Fruit fly (Drosophila melanogaster) whole organism, embryonic: ENCODE measurements around the gene CG14135.

ENCODE experiments used
- ATbp ChIP-seq: fragments of 200-800 bp; sonication (Bioruptor generic); optimal IDR thresholded peaks from 2 replicates; lab custom pipeline; 2017; ENCODE audit warnings: missing biosample characterization, mild to moderate bottlenecking, missing genetic modification characterization, missing genetic modification reagents
- Antp ChIP-seq: fragments of 200-800 bp; sonication (Bioruptor generic); optimal IDR thresholded peaks from 3 replicates; lab custom pipeline; 2016; ENCODE audit warnings: missing biosample characterization, missing genetic modification characterization
- Atf6 ChIP-seq: fragments of 200-800 bp; sonication (Bioruptor generic); IDR thresholded peaks from 2 replicates; pipeline ENCODE4 v1.3.6; 2022; ENCODE audit warnings: missing biosample characterization, missing genetic modification characterization
- CG11085 ChIP-seq: fragments of 200-800 bp; sonication (Bioruptor generic); IDR thresholded peaks from 2 replicates; pipeline ENCODE4 v1.3.6; 2022; ENCODE audit warnings: missing biosample characterization, missing genetic modification characterization
- CG11504 ChIP-seq: fragments of 200-800 bp; sonication (Bioruptor generic); optimal IDR thresholded peaks from 3 replicates; lab custom pipeline; 2019; ENCODE audit warnings: missing biosample characterization, mild to moderate bottlenecking, missing genetic modification characterization, moderate library complexity
- CG11696 ChIP-seq: fragments of 200-800 bp; sonication (Bioruptor generic); IDR thresholded peaks from 2 replicates; pipeline ENCODE4 v1.3.6; 2022; ENCODE audit warnings: missing biosample characterization, missing genetic modification characterization
- CG12236 ChIP-seq: fragments of 200-800 bp; sonication (Bioruptor generic); optimal IDR thresholded peaks from 2 replicates; lab custom pipeline; 2016; ENCODE audit warnings: missing biosample characterization, missing genetic modification characterization
- CG12391 ChIP-seq: fragments of 200-800 bp; sonication (Bioruptor generic); optimal IDR thresholded peaks from 3 replicates; lab custom pipeline; 2018; ENCODE audit warnings: missing biosample characterization, mild to moderate bottlenecking, missing genetic modification characterization, moderate library complexity
- CG12659 ChIP-seq: fragments of 200-800 bp; sonication (Bioruptor generic); optimal IDR thresholded peaks from 3 replicates; lab custom pipeline; 2017; ENCODE audit warnings: mild to moderate bottlenecking, missing biosample characterization, missing genetic modification reagents, missing genetic modification characterization
- CG16813 ChIP-seq: fragments of 200-800 bp; sonication (Bioruptor generic); IDR thresholded peaks from 3 replicates; pipeline ENCODE4 v1.3.6; 2022; ENCODE audit warnings: missing biosample characterization, missing genetic modification characterization; ENCODE audit not compliant: partially characterized antibody
- CG17359 ChIP-seq: fragments of 200-800 bp; sonication (Bioruptor generic); optimal IDR thresholded peaks from 3 replicates; lab custom pipeline; 2018; ENCODE audit warnings: missing biosample characterization, mild to moderate bottlenecking, missing genetic modification characterization, moderate library complexity
- CG30403 ChIP-seq: fragments of 200-800 bp; sonication (Bioruptor generic); optimal IDR thresholded peaks from 3 replicates; lab custom pipeline; 2016; ENCODE audit warnings: missing biosample characterization, missing genetic modification characterization
- CG32767 ChIP-seq: fragments of 200-800 bp; sonication (Bioruptor generic); IDR thresholded peaks from 2 replicates; pipeline ENCODE4 v1.3.6; 2022; ENCODE audit warnings: missing biosample characterization, missing genetic modification characterization
- CG33557 ChIP-seq: fragments of 200-800 bp; sonication (Bioruptor generic); optimal IDR thresholded peaks from 2 replicates; lab custom pipeline; 2019; ENCODE audit warnings: missing biosample characterization, mild to moderate bottlenecking, missing genetic modification characterization, moderate library complexity
- CG3726 ChIP-seq: fragments of 200-800 bp; sonication (Bioruptor generic); IDR thresholded peaks from 3 replicates; pipeline ENCODE4, ENCODE4 v1.3.6; 2022; ENCODE audit warnings: missing biosample characterization, missing genetic modification characterization
- CG5180 ChIP-seq: fragments of 200-800 bp; sonication (Bioruptor generic); optimal IDR thresholded peaks from 3 replicates; lab custom pipeline; 2017; ENCODE audit warnings: missing biosample characterization, missing genetic modification characterization, mild to moderate bottlenecking, moderate library complexity, missing genetic modification reagents
- CG6175 ChIP-seq: fragments of 200-800 bp; sonication (Bioruptor generic); IDR thresholded peaks from 3 replicates; pipeline ENCODE4 v1.3.6; 2022; ENCODE audit warnings: missing biosample characterization, missing genetic modification characterization
- CG6683 ChIP-seq: fragments of 200-800 bp; sonication (Bioruptor generic); optimal IDR thresholded peaks from 2 replicates; lab custom pipeline; 2017; ENCODE audit warnings: missing biosample characterization, mild to moderate bottlenecking, missing genetic modification characterization, missing genetic modification reagents
- CG7839 ChIP-seq: fragments of 200-800 bp; sonication (Bioruptor generic); optimal IDR thresholded peaks from 3 replicates; lab custom pipeline; 2018; ENCODE audit warnings: missing biosample characterization, mild to moderate bottlenecking, missing genetic modification characterization, moderate library complexity
- CG8089 ChIP-seq: fragments of 200-800 bp; sonication (Bioruptor generic); optimal IDR thresholded peaks from 3 replicates; lab custom pipeline; 2016; ENCODE audit warnings: missing biosample characterization, missing genetic modification characterization
- CG8290 ChIP-seq, 3 experiments: fragments of 200-800 bp; sonication (Bioruptor generic); optimal IDR thresholded peaks; 2 replicates each; lab custom pipeline; 2016 to 2019; ENCODE audit warnings: missing biosample characterization in 3 of 3, missing genetic modification characterization in 3 of 3, mild to moderate bottlenecking in 2 of 3, moderate library complexity in 1 of 3
- CG9215 ChIP-seq: fragments of 200-800 bp; sonication (Bioruptor generic); IDR thresholded peaks from 2 replicates; pipeline ENCODE4 v1.3.6; 2022; ENCODE audit warnings: missing biosample characterization, missing genetic modification characterization
- CHES-1-like ChIP-seq: fragments of 200-800 bp; sonication (Bioruptor generic); optimal IDR thresholded peaks from 2 replicates; lab custom pipeline; 2016; ENCODE audit warnings: missing biosample characterization, missing genetic modification characterization
- Chrac-16 ChIP-seq: fragments of 200-800 bp; sonication (Bioruptor generic); optimal IDR thresholded peaks from 3 replicates; lab custom pipeline; 2016; ENCODE audit warnings: missing biosample characterization, missing genetic modification characterization
- Deaf1 ChIP-seq: fragments of 200-800 bp; optimal IDR thresholded peaks from 3 replicates; lab custom pipeline; 2019; ENCODE audit warnings: missing biosample characterization, mild to moderate bottlenecking, missing genetic modification characterization, moderate library complexity
- GATAe ChIP-seq: fragments of 200-800 bp; sonication (Bioruptor generic); conservative IDR thresholded peaks from 2 replicates; pipeline ENCODE4 v1.3.6; 2022; ENCODE audit warnings: missing biosample characterization, missing genetic modification characterization
- HHEX ChIP-seq: fragments of 200-800 bp; sonication (Bioruptor generic); optimal IDR thresholded peaks from 3 replicates; lab custom pipeline; 2017; ENCODE audit warnings: missing biosample characterization, mild to moderate bottlenecking, missing genetic modification characterization, missing genetic modification reagents
- Hey ChIP-seq: fragments of 200-800 bp; sonication (Bioruptor generic); optimal IDR thresholded peaks from 3 replicates; lab custom pipeline; 2018; ENCODE audit warnings: missing biosample characterization, mild to moderate bottlenecking, missing genetic modification characterization
- HmgD ChIP-seq: fragments of 200-800 bp; sonication (Bioruptor generic); optimal IDR thresholded peaks from 3 replicates; lab custom pipeline; 2016; ENCODE audit warnings: missing biosample characterization, missing genetic modification characterization
- HmgZ ChIP-seq: fragments of 200-800 bp; sonication (Bioruptor generic); optimal IDR thresholded peaks from 2 replicates; lab custom pipeline; 2018; ENCODE audit warnings: missing biosample characterization, mild to moderate bottlenecking, missing genetic modification characterization
- Hsf ChIP-seq: fragments of 200-800 bp; sonication (Bioruptor generic); optimal IDR thresholded peaks from 3 replicates; lab custom pipeline; 2016; ENCODE audit warnings: missing biosample characterization, missing genetic modification characterization
- Mes4 ChIP-seq: fragments of 200-800 bp; sonication (Bioruptor generic); optimal IDR thresholded peaks from 2 replicates; lab custom pipeline; 2016; ENCODE audit warnings: missing biosample characterization, missing genetic modification characterization
- Myb ChIP-seq: fragments of 200-800 bp; sonication (Bioruptor generic); optimal IDR thresholded peaks from 2 replicates; lab custom pipeline; 2016; ENCODE audit warnings: missing biosample characterization, missing genetic modification characterization
- Optix ChIP-seq: fragments of 200-800 bp; sonication (Bioruptor generic); IDR thresholded peaks from 3 replicates; pipeline ENCODE4 v1.3.6; 2022; ENCODE audit warnings: missing biosample characterization, missing genetic modification characterization
- Rfx ChIP-seq: fragments of 200-800 bp; sonication (Bioruptor generic); IDR thresholded peaks from 2 replicates; pipeline ENCODE4 v1.3.6; 2022; ENCODE audit warnings: missing biosample characterization, missing genetic modification characterization
- Trl ChIP-seq, 3 experiments: fragments of >200 bp in 2 of 3; fragments of 200-800 bp in 1 of 3; sonication (Bioruptor generic) in 1 of 3; optimal IDR thresholded peaks; 2 replicates in 1 of 3; 3 replicates in 2 of 3; lab custom pipeline; 2016 to 2017; ENCODE audit warnings: missing biosample characterization in 1 of 3, missing genetic modification characterization in 1 of 3
- aop ChIP-seq: fragments of 200-800 bp; sonication (Bioruptor generic); IDR thresholded peaks from 2 replicates; pipeline ENCODE4 v1.3.6; 2022; ENCODE audit warnings: missing biosample characterization, missing genetic modification characterization
- bigmax ChIP-seq: fragments of 200-800 bp; sonication (Bioruptor generic); optimal IDR thresholded peaks from 2 replicates; lab custom pipeline; 2018; ENCODE audit warnings: missing biosample characterization, mild to moderate bottlenecking, missing genetic modification characterization
- bsh ChIP-seq, 2 experiments: fragments of 200-800 bp; sonication (Bioruptor generic); optimal IDR thresholded peaks; 2 replicates each; lab custom pipeline; 2017 to 2018; ENCODE audit warnings: mild to moderate bottlenecking in 2 of 2, missing biosample characterization in 2 of 2, missing genetic modification characterization in 2 of 2, moderate library complexity in 1 of 2
- ci ChIP-seq: fragments of 200-800 bp; sonication (Bioruptor generic); IDR thresholded peaks from 3 replicates; pipeline ENCODE4 v1.3.6; 2022; ENCODE audit warnings: missing biosample characterization, missing genetic modification characterization
- croc ChIP-seq: fragments of 200-800 bp; sonication (Bioruptor generic); conservative IDR thresholded peaks from 3 replicates; pipeline ENCODE4 v1.3.6; 2022; ENCODE audit warnings: missing biosample characterization, missing genetic modification characterization
- exex ChIP-seq: fragments of 200-800 bp; sonication (Bioruptor generic); optimal IDR thresholded peaks from 4 replicates; lab custom pipeline; 2018; ENCODE audit warnings: missing biosample characterization, mild to moderate bottlenecking, missing genetic modification characterization, moderate library complexity
- hbn ChIP-seq: fragments of 200-800 bp; sonication (Bioruptor generic); IDR thresholded peaks from 2 replicates; pipeline ENCODE4 v1.3.6; 2022; ENCODE audit warnings: missing biosample characterization, missing genetic modification characterization; ENCODE audit not compliant: partially characterized antibody
- lola ChIP-seq, 3 experiments: fragments of >200 bp in 2 of 3; fragments of 200-800 bp in 1 of 3; sonication (Bioruptor generic) in 1 of 3; optimal IDR thresholded peaks; 2 replicates each; lab custom pipeline; 2017 to 2019; ENCODE audit warnings: missing biosample characterization in 3 of 3, missing genetic modification characterization in 3 of 3, mild to moderate bottlenecking in 1 of 3, moderate library complexity in 1 of 3
- p53 ChIP-seq: fragments of 200-800 bp; sonication (Bioruptor generic); optimal IDR thresholded peaks from 2 replicates; lab custom pipeline; 2016; ENCODE audit warnings: missing biosample characterization, missing genetic modification characterization
- pan ChIP-seq, 4 experiments: fragments of >200 bp in 3 of 4; fragments of 200-800 bp in 1 of 4; sonication (Bioruptor generic) in 1 of 4; optimal IDR thresholded peaks in 3 of 4; IDR thresholded peaks in 1 of 4; 2 replicates each; pipeline versions ENCODE4 v1.3.6 to Lab custom; 2017 to 2022; ENCODE audit warnings: missing biosample characterization in 2 of 4, missing genetic modification characterization in 2 of 4, mixed read lengths in 1 of 4
- so ChIP-seq: fragments of 200-800 bp; sonication (Bioruptor generic); IDR thresholded peaks from 3 replicates; pipeline ENCODE4 v1.3.6; 2022; ENCODE audit warnings: missing biosample characterization, missing genetic modification characterization
- z ChIP-seq: fragments of 200-800 bp; sonication (Bioruptor generic); IDR thresholded peaks from 3 replicates; pipeline ENCODE4 v1.3.6; 2022; ENCODE audit warnings: missing biosample characterization, missing genetic modification characterization

Gene CG14135

DNA sequence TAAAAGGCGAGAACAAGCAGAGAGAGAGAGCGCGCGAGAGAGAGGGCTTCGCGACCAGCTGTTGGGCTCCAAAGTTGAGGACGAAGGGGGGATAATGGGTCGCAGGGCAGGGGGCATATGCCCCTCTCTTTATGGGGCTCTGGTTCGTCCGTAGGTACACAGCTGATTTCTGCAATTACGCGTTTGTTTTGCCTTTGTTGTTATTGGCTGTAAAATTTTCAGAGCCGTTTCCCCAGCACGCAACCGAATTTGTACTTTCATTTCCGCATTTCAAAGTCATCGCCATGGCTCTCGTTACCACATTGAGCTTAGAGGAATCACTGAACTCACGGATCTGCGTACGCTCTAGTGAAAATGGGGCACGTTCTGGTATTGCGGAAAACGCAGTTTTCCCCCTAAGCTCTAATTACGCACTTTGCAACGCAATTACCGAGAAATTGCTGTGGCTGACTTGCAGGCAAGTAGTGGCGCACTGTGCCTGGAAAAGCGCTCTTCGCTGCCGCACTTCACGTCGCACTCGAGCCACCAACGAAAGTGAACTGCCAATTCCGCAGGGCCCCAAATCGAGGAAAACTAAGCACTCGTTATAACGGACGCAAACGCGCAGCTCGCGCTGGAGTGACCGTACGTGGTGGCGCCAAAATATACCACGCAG lies 16.7 kb downstream of the CG14135 start, which contains the start of gene CG11658 (continued):
- TF ChIP-seq CG12391 (tag; lab: Kevin White, UChicago) (no peak), HmgZ (tag; lab: Kevin White, UChicago) (no peak), CG6175 (GFP tag; lab: Robert Waterston, UW) (peak; percentile 6; the same call in 1 of the 3 replicates), CG9215 (no peak), CG33557 (GFP tag; lab: Kevin White, UChicago) (no peak), bigmax (GFP tag; lab: Kevin White, UChicago) (no peak), CG6683 (GFP tag; lab: Kevin White, UChicago) (no peak), CG11696 (no peak), HHEX (GFP tag; lab: Kevin White, UChicago) (no peak), Hsf (GFP tag; lab: Kevin White, UChicago) (no peak), CG5180 (peak; percentile 22), Myb (peak; percentile 82), aop (GFP tag; lab: Robert Waterston, UW) (no peak), CG30403 (peak; percentile 34), CG7839 (tag; lab: Kevin White, UChicago) (no peak), Mes4 (GFP tag; lab: Kevin White, UChicago) (no peak), pan (optimal IDR thresholded peaks at IDR 0.05; lab: Kevin White, UChicago) (no peak), pan (GFP tag; optimal IDR thresholded peaks at IDR 0.05 in 1 of 2, IDR thresholded peaks at IDR 0.05 in 1 of 2) (peak in 1 of 2 experiments; percentile 19), lola (GFP tag; optimal IDR thresholded peaks at IDR 0.05; lab: Kevin White, UChicago) (no peak), Optix (GFP tag; lab: Robert Waterston, UW) (0 out of 3 replicates have a peak, but pooled peaks have one; percentile 24), CG12659 (peak; percentile 60), bsh (GFP tag; optimal IDR thresholded peaks at IDR 0.05; lab: Kevin White, UChicago) (peak in 1 of 2 experiments; percentile 62), CG3726 (no peak), ci (peak; percentile 26), z (GFP tag; lab: Robert Waterston, UW) (no peak), Hey (tag; lab: Kevin White, UChicago) (no peak), CG16813 (GFP tag; lab: Robert Waterston, UW) (no peak), CG11085 (no peak), Antp (GFP tag; lab: Kevin White, UChicago) (no peak), Trl (optimal IDR thresholded peaks at IDR 0.05; lab: Kevin White, UChicago) (peak; percentile 91 to 98), Trl (GFP tag; optimal IDR thresholded peaks at IDR 0.05; lab: Kevin White, UChicago) (no peak), CHES-1-like (GFP tag; lab: Kevin White, UChicago) (no peak), Chrac-16 (GFP tag; lab: Kevin White, UChicago) (no peak), CG17359 (tag; lab: Kevin White, UChicago) (peak; percentile 3), croc (GFP tag; lab: Robert Waterston, UW) (no peak), CG11504 (tag; lab: Kevin White, UChicago) (no peak), CG8290 (GFP tag; optimal IDR thresholded peaks at IDR 0.05; lab: Kevin White, UChicago) (no peak), CG8290 (tag; optimal IDR thresholded peaks at IDR 0.05; lab: Kevin White, UChicago) (peak in 1 of 2 experiments; percentile 39), p53 (GFP tag; lab: Kevin White, UChicago) (no peak), Rfx (GFP tag; lab: Robert Waterston, UW) (peak; percentile 4), exex (tag; lab: Kevin White, UChicago) (peak; percentile 54), CG12236 (GFP tag; lab: Kevin White, UChicago) (no peak), Deaf1 (peak; percentile 38), ATbp (GFP tag; lab: Kevin White, UChicago) (peak; percentile 2), HmgD (GFP tag; lab: Kevin White, UChicago) (peak; percentile 8), CG8089 (no peak), so (GFP tag; lab: Robert Waterston, UW) (0 out of 3 replicates have a peak, but pooled peaks have one; percentile 14), Atf6 (peak; percentile 54; the same call in 1 of the 2 replicates), hbn (GFP tag; lab: Robert Waterston, UW) (peak; percentile 41; the same call in 1 of the 2 replicates), GATAe (no peak), CG32767 (GFP tag; lab: Robert Waterston, UW) (peak; percentile 95)
